Fruit fly (Drosophila melanogaster) whole organism, embryonic: ENCODE results near the gene DIP2.

Experiments used
- B-H2 ChIP-seq: fragments of 200-800 bp; sonication (Bioruptor generic); optimal IDR thresholded peaks from 2 replicates; lab custom pipeline; 2018; ENCODE audit warnings: missing biosample characterization, mild to moderate bottlenecking, missing genetic modification characterization
- BtbVII ChIP-seq: fragments of 200-800 bp; sonication (Bioruptor generic); optimal IDR thresholded peaks from 3 replicates; lab custom pipeline; 2017; ENCODE audit warnings: missing biosample characterization, mild to moderate bottlenecking, missing genetic modification characterization
- CG12236 ChIP-seq: fragments of 200-800 bp; sonication (Bioruptor generic); optimal IDR thresholded peaks from 2 replicates; lab custom pipeline; 2016; ENCODE audit warnings: missing biosample characterization, missing genetic modification characterization
- CG1233 ChIP-seq: fragments of 200-800 bp; sonication (Bioruptor generic); optimal IDR thresholded peaks from 4 replicates; lab custom pipeline; 2018; ENCODE audit warnings: missing biosample characterization, mild to moderate bottlenecking, missing genetic modification characterization
- CG12744 ChIP-seq: fragments of 200-800 bp; sonication (Bioruptor generic); optimal IDR thresholded peaks from 2 replicates; lab custom pipeline; 2016; ENCODE audit warnings: missing biosample characterization, missing genetic modification characterization
- CG13296 ChIP-seq: fragments of 200-800 bp; sonication (Bioruptor generic); optimal IDR thresholded peaks from 3 replicates; lab custom pipeline; 2018; ENCODE audit warnings: missing biosample characterization, mild to moderate bottlenecking, missing genetic modification characterization
- CG13775 ChIP-seq: fragments of 200-800 bp; sonication (Bioruptor generic); optimal IDR thresholded peaks from 3 replicates; lab custom pipeline; 2017; ENCODE audit warnings: missing biosample characterization, mild to moderate bottlenecking, missing genetic modification characterization
- CG14050 ChIP-seq: fragments of 200-800 bp; sonication (Bioruptor generic); IDR thresholded peaks from 3 replicates; pipeline ENCODE4 v1.3.6; 2022; ENCODE audit warnings: missing biosample characterization, missing genetic modification characterization
- CG14667 ChIP-seq: fragments of 200-800 bp; sonication (Bioruptor generic); IDR thresholded peaks from 2 replicates; pipeline ENCODE4 v1.3.6; 2022; ENCODE audit warnings: missing biosample characterization, missing genetic modification characterization
- CG1647 ChIP-seq: fragments of 200-800 bp; sonication (Bioruptor generic); optimal IDR thresholded peaks from 3 replicates; lab custom pipeline; 2016; ENCODE audit warnings: missing biosample characterization, missing genetic modification characterization
- CG17328 ChIP-seq: fragments of 200-800 bp; sonication (Bioruptor generic); IDR thresholded peaks from 2 replicates; pipeline ENCODE4 v1.3.6; 2022; ENCODE audit warnings: missing biosample characterization, missing genetic modification characterization
- CG17359 ChIP-seq: fragments of 200-800 bp; sonication (Bioruptor generic); optimal IDR thresholded peaks from 3 replicates; lab custom pipeline; 2018; ENCODE audit warnings: missing biosample characterization, mild to moderate bottlenecking, missing genetic modification characterization, moderate library complexity
- CG17568 ChIP-seq: fragments of 200-800 bp; sonication (Bioruptor generic); optimal IDR thresholded peaks from 2 replicates; lab custom pipeline; 2018; ENCODE audit warnings: missing biosample characterization, mild to moderate bottlenecking, missing genetic modification characterization, moderate library complexity
- CG17612 ChIP-seq: fragments of 200-800 bp; sonication (Bioruptor generic); IDR thresholded peaks from 2 replicates; pipeline ENCODE4 v1.3.6; 2022; ENCODE audit warnings: missing biosample characterization, missing genetic modification characterization
- CG3163 ChIP-seq: fragments of 200-800 bp; sonication (Bioruptor generic); optimal IDR thresholded peaks from 3 replicates; lab custom pipeline; 2016; ENCODE audit warnings: missing biosample characterization, missing genetic modification characterization
- CG32772 ChIP-seq: fragments of 200-800 bp; sonication (Bioruptor generic); IDR thresholded peaks from 2 replicates; pipeline ENCODE4 v1.3.6; 2022; ENCODE audit warnings: missing biosample characterization, missing genetic modification characterization
- CG33557 ChIP-seq: fragments of 200-800 bp; sonication (Bioruptor generic); optimal IDR thresholded peaks from 2 replicates; lab custom pipeline; 2019; ENCODE audit warnings: missing biosample characterization, mild to moderate bottlenecking, missing genetic modification characterization, moderate library complexity
- CG42726 ChIP-seq: fragments of 200-800 bp; sonication (Bioruptor generic); IDR thresholded peaks from 2 replicates; pipeline ENCODE4 v1.3.6; 2022; ENCODE audit warnings: missing biosample characterization, missing genetic modification characterization; ENCODE audit not compliant: partially characterized antibody
- CG4617 ChIP-seq: fragments of 200-800 bp; sonication (Bioruptor generic); optimal IDR thresholded peaks from 3 replicates; lab custom pipeline; 2016; ENCODE audit warnings: missing biosample characterization, missing genetic modification characterization, borderline replicate concordance
- CG5180 ChIP-seq: fragments of 200-800 bp; sonication (Bioruptor generic); optimal IDR thresholded peaks from 3 replicates; lab custom pipeline; 2017; ENCODE audit warnings: missing biosample characterization, missing genetic modification characterization, mild to moderate bottlenecking, moderate library complexity, missing genetic modification reagents
- CG6854 ChIP-seq: fragments of 200-800 bp; sonication (Bioruptor generic); optimal IDR thresholded peaks from 3 replicates; lab custom pipeline; 2017; ENCODE audit warnings: missing biosample characterization, mild to moderate bottlenecking, missing genetic modification characterization
- CG7928 ChIP-seq: fragments of 200-800 bp; sonication (Bioruptor generic); optimal IDR thresholded peaks from 2 replicates; lab custom pipeline; 2017; ENCODE audit warnings: missing biosample characterization, mild to moderate bottlenecking, missing genetic modification characterization
- CG9932 ChIP-seq: fragments of 200-800 bp; sonication (Bioruptor generic); IDR thresholded peaks from 2 replicates; pipeline ENCODE4 v1.3.6; 2022; ENCODE audit warnings: missing biosample characterization, missing genetic modification characterization
- D19A ChIP-seq: fragments of 200-800 bp; optimal IDR thresholded peaks from 3 replicates; lab custom pipeline; 2019; ENCODE audit warnings: missing biosample characterization, mild to moderate bottlenecking, missing genetic modification characterization, moderate library complexity
- Hey ChIP-seq: fragments of 200-800 bp; sonication (Bioruptor generic); optimal IDR thresholded peaks from 3 replicates; lab custom pipeline; 2018; ENCODE audit warnings: missing biosample characterization, mild to moderate bottlenecking, missing genetic modification characterization
- Lhr ChIP-seq: fragments of 200-800 bp; sonication (Bioruptor generic); optimal IDR thresholded peaks from 3 replicates; lab custom pipeline; 2017; ENCODE audit warnings: mild to moderate bottlenecking, missing biosample characterization, missing genetic modification reagents, missing genetic modification characterization
- Lpt ChIP-seq: fragments of >200 bp; optimal IDR thresholded peaks from 2 replicates; lab custom pipeline; 2018; ENCODE audit warnings: missing biosample characterization, missing genetic modification characterization
- Med ChIP-seq: fragments of 200-800 bp; sonication (Bioruptor generic); peaks from one replicate; lab custom pipeline; 2016; ENCODE audit warnings: missing biosample characterization, missing genetic modification characterization, mild to moderate bottlenecking, inconsistent platforms, moderate library complexity
- Nf-YA ChIP-seq: fragments of 200-800 bp; sonication (Bioruptor generic); IDR thresholded peaks from 2 replicates; pipeline ENCODE4 v1.3.6; 2022; ENCODE audit warnings: missing biosample characterization, missing genetic modification characterization
- Pdp1 ChIP-seq, 2 experiments: fragments of 200-800 bp; sonication (Bioruptor generic); optimal IDR thresholded peaks; 3 replicates each; lab custom pipeline; 2016; ENCODE audit warnings: missing biosample characterization in 2 of 2, missing genetic modification characterization in 2 of 2, mild to moderate bottlenecking in 1 of 2, moderate library complexity in 1 of 2
- Vsx1 ChIP-seq: fragments of 200-800 bp; sonication (Bioruptor generic); optimal IDR thresholded peaks from 2 replicates; lab custom pipeline; 2017; ENCODE audit warnings: missing biosample characterization, mild to moderate bottlenecking, missing genetic modification characterization, missing genetic modification reagents
- bbx ChIP-seq: fragments of 200-800 bp; sonication (Bioruptor generic); IDR thresholded peaks from 2 replicates; pipeline ENCODE4 v1.3.6; 2022; ENCODE audit warnings: missing biosample characterization, missing genetic modification characterization; ENCODE audit not compliant: partially characterized antibody
- chn ChIP-seq: fragments of 200-800 bp; sonication (Bioruptor generic); optimal IDR thresholded peaks from 2 replicates; lab custom pipeline; 2016; ENCODE audit warnings: missing biosample characterization, missing genetic modification characterization
- dan ChIP-seq: fragments of 200-800 bp; sonication (Bioruptor generic); IDR thresholded peaks from 2 replicates; pipeline ENCODE4 v1.3.6; 2022; ENCODE audit warnings: missing biosample characterization, missing genetic modification characterization
- danr ChIP-seq: fragments of 200-800 bp; sonication (Bioruptor generic); IDR thresholded peaks from 2 replicates; pipeline ENCODE4 v1.3.6; 2022; ENCODE audit warnings: missing biosample characterization, missing genetic modification characterization
- eve ChIP-seq, 2 experiments: fragments of >200 bp; optimal IDR thresholded peaks; 2 replicates each; lab custom pipeline; 2017; ENCODE audit warnings: missing biosample characterization in 2 of 2, missing genetic modification characterization in 2 of 2
- exex ChIP-seq: fragments of 200-800 bp; sonication (Bioruptor generic); optimal IDR thresholded peaks from 4 replicates; lab custom pipeline; 2018; ENCODE audit warnings: missing biosample characterization, mild to moderate bottlenecking, missing genetic modification characterization, moderate library complexity
- gfzf ChIP-seq: fragments of 200-800 bp; sonication (Bioruptor generic); optimal IDR thresholded peaks from 2 replicates; lab custom pipeline; 2016; ENCODE audit warnings: missing biosample characterization, mild to moderate bottlenecking, missing genetic modification characterization, moderate library complexity
- ken ChIP-seq: fragments of 200-800 bp; sonication (Bioruptor generic); IDR thresholded peaks from 3 replicates; pipeline ENCODE4 v1.3.6; 2022; ENCODE audit warnings: missing biosample characterization, missing genetic modification characterization
- pita ChIP-seq: fragments of 200-800 bp; sonication (Bioruptor generic); optimal IDR thresholded peaks from 2 replicates; lab custom pipeline; 2017; ENCODE audit warnings: missing biosample characterization, mild to moderate bottlenecking, missing genetic modification characterization
- prd ChIP-seq, 3 experiments: fragments of >200 bp in 2 of 3; fragments of 200-800 bp in 1 of 3; sonication (Bioruptor generic) in 1 of 3; optimal IDR thresholded peaks in 2 of 3; IDR thresholded peaks in 1 of 3; 2 replicates in 2 of 3; 3 replicates in 1 of 3; pipeline versions ENCODE4 v1.3.6 to Lab custom; 2017 to 2022; ENCODE audit warnings: missing biosample characterization in 1 of 3, missing genetic modification characterization in 1 of 3
- pros ChIP-seq: fragments of 200-800 bp; sonication (Bioruptor generic); optimal IDR thresholded peaks from 3 replicates; lab custom pipeline; 2019; ENCODE audit warnings: missing biosample characterization, mild to moderate bottlenecking, missing genetic modification characterization, moderate library complexity
- salm ChIP-seq: fragments of 200-800 bp; sonication (Bioruptor generic); optimal IDR thresholded peaks from 2 replicates; lab custom pipeline; 2018; ENCODE audit warnings: missing biosample characterization, mild to moderate bottlenecking, missing genetic modification characterization
- sens-2 ChIP-seq: fragments of 200-800 bp; sonication (Bioruptor generic); IDR thresholded peaks from 2 replicates; pipeline ENCODE4 v1.3.6; 2022; ENCODE audit warnings: missing biosample characterization, missing genetic modification characterization
- seq ChIP-seq: fragments of 200-800 bp; sonication (Bioruptor generic); IDR thresholded peaks from 2 replicates; pipeline ENCODE4 v1.3.6; 2022; ENCODE audit warnings: missing biosample characterization, missing genetic modification characterization

Gene DIP2

DNA sequence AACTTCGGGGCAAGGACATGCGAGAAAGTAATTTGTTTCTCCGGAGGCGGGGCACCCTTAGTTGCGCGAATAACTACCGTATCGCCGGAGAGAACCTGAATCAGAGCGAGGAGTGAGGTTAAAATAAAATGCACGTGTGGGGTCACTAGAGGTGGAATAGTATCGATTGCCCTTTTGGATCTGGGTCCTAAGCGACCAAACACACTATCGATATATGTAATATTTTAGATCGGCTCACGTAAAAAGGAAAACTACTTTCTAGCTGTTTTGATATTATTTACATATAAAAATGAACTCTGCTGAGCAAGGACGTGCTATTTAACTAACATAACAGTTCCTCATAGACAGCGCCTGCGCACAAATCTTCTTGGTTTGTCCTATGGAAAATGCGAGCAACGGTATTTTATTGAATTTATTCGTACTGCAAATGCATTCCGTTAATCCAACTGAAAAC is 5.0 kb upstream of the DIP2 start (continued):
- TF ChIP-seq dan (GFP tag; lab: Robert Waterston, UW): no peak
- no peak for TF ChIP-seq CG17612
- no peak for TF ChIP-seq Lpt (GFP tag; lab: Kevin White, UChicago)
- no peak for TF ChIP-seq seq

DNA sequence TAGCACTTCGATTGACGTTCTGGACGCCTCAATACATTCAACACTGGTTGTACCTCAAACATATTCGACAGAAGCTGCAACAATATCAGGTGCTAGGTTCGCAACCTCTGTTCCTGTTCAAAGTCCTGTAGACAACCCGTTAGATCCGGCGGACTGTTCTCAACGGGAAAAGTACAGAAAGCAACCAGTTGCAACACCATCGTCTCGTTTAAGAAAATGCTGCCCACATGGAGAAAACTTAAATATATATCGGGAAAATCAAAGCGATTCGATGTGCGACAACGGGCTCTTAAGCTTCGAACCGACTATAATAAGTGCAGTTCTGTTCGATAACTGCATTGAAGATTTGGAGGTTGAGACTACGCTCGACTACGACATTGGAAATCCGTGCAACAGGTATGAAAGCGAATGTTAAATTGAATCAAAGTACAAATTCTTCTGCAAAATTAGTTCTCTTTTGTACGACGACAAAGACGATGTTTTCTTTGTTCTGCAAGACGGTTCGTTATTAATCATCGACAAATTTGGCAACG is 9.5 kb downstream of the DIP2 start:
- TF ChIP-seq gfzf (peak; percentile 23), CG5180 (GFP tag; lab: Kevin White, UChicago) (peak; percentile 97), CG4617 (GFP tag; lab: Kevin White, UChicago) (peak; percentile 6), pita (GFP tag; lab: Kevin White, UChicago) (peak; percentile 12), CG42726 (GFP tag; lab: Robert Waterston, UW) (no peak), Med (peak; percentile 20), salm (no peak), danr (GFP tag; lab: Robert Waterston, UW) (no peak), CG3163 (GFP tag; lab: Kevin White, UChicago) (no peak), Nf-YA (GFP tag; lab: Robert Waterston, UW) (no peak), CG12236 (GFP tag; lab: Kevin White, UChicago) (no peak), bbx (GFP tag; lab: Robert Waterston, UW) (0 out of 2 replicates have a peak, but pooled peaks have one; percentile 40), CG6854 (no peak)

DNA sequence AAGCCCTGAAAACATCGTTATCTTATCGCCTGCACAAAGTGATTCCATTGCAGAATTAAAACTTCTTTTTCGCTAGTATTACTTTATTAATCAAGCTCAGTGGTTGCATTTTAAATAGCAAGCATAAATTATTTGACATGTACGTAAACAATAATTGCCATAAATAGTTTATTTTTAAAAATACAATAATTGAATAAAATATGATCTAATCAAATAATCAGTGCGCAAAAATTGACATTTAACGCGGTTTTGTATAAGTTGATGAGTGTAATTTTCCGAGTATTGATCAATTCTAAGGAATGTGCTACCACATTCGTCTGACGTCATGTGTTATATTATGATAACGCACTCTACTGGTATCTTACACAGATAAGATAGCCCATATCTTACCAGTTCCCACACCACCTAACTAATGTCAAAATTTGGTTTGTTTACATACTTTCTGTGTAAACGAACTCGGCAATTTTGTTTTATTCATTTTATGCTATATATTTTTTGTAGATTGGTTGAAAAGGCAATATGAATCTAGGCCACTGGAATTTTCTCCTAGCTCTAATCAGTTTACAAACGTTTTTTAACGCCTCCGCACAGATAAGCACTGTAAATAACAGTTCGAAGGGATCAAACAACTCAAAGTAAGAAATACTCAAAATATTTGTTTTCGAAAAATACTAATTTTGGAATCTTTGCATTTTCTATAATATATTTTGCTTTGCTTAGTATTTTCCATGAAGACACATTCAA is 10.1 kb downstream of the DIP2 start, which contains the start of gene mthl14:
TSS of gene mthl14 (plus strand) at position 10 of the 744 bp plus-strand sequence.
- TF ChIP-seq chn (GFP tag; lab: Kevin White, UChicago) (no peak), CG17359 (tag; lab: Kevin White, UChicago) (peak; percentile 37), pros (GFP tag; lab: Kevin White, UChicago) (peak; percentile 31), sens-2 (GFP tag; lab: Robert Waterston, UW) (no peak), CG33557 (GFP tag; lab: Kevin White, UChicago) (peak; percentile 27), eve (GFP tag; optimal IDR thresholded peaks at IDR 0.05; lab: Kevin White, UChicago) (peak in 1 of 2 experiments; percentile 51), CG13775 (GFP tag; lab: Kevin White, UChicago) (no peak), ken (no peak), CG32772 (GFP tag; lab: Robert Waterston, UW) (no peak), CG9932 (GFP tag; lab: Robert Waterston, UW) (no peak), CG14050 (GFP tag; lab: Robert Waterston, UW) (no peak), B-H2 (no peak), Pdp1 (GFP tag; optimal IDR thresholded peaks at IDR 0.05; lab: Kevin White, UChicago) (peak in 1 of 2 experiments; percentile 16), CG14667 (GFP tag; lab: Robert Waterston, UW) (no peak), Hey (tag; lab: Kevin White, UChicago) (no peak), CG12744 (GFP tag; lab: Kevin White, UChicago) (no peak), Nf-YA (GFP tag; lab: Robert Waterston, UW) (no peak), Lhr (peak; percentile 3), CG1233 (peak; percentile 35), exex (tag; lab: Kevin White, UChicago) (peak; percentile 92), CG1647 (GFP tag; lab: Kevin White, UChicago) (no peak), CG7928 (peak; percentile 45), BtbVII (GFP tag; lab: Kevin White, UChicago) (peak; percentile 58), CG13296 (peak; percentile 14), CG17568 (GFP tag; lab: Kevin White, UChicago) (peak; percentile 39), gfzf (peak; percentile 53), Vsx1 (GFP tag; lab: Kevin White, UChicago) (no peak), CG17328 (GFP tag; lab: Robert Waterston, UW) (no peak), prd (optimal IDR thresholded peaks at IDR 0.05; lab: Kevin White, UChicago) (no peak), prd (GFP tag; IDR thresholded peaks at IDR 0.05; lab: Robert Waterston, UW) (no peak), D19A (tag; lab: Kevin White, UChicago) (no peak)
